Worm (Caenorhabditis elegans): ENCODE data around the gene ttr-51.

DNA sequence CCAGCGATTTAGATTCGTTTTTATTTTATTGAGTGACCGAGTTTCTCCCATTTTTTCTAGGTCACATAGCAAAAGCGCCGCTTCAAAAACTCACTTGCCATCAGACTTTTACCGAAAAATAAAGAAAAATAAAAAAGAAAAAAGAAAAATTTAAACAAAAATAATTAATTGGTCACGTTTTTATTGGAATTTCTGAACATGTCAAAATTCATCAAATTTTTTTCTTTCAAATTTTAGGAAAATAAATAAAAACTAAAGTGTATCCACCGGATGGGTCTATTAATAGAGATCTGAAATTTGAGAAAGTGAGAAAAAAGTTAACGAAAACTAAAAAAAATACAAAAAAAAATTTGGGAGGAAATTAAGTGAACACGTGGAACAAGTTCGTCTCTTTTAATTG, 42.5 kb downstream of the ttr-51 start, which contains the start of gene C48D1.9:
- no peak for TF ChIP-seq ceh-9 (tag; optimal IDR thresholded peaks at IDR 0.05)
- TF ChIP-seq hlh-30 (tag; optimal IDR thresholded peaks at IDR 0.05; ENCODE audit: insufficient read depth), result no peak
- TF ChIP-seq unc-86 (tag; optimal IDR thresholded peaks at IDR 0.05), result no peak
- TF ChIP-seq dve-1 (tag; optimal IDR thresholded peaks at IDR 0.05), result no peak
- TF ChIP-seq nfya-1 (tag; optimal IDR thresholded peaks at IDR 0.05), result no peak
- TF ChIP-seq nhr-11 (tag; optimal IDR thresholded peaks at IDR 0.05), result no peak
- no peak for TF ChIP-seq C38D4.7 (GFP tag; optimal IDR thresholded peaks at IDR 0.05)
- no peak for TF ChIP-seq madf-2 (tag; optimal IDR thresholded peaks at IDR 0.05)
- no peak for TF ChIP-seq hlh-15 (tag; optimal IDR thresholded peaks at IDR 0.05)
- no peak for TF ChIP-seq pha-2 (tag; optimal IDR thresholded peaks at IDR 0.05)
- no peak for TF ChIP-seq pha-4 (tag; optimal IDR thresholded peaks at IDR 0.05)
- no peak for TF ChIP-seq pag-3 (tag; optimal IDR thresholded peaks at IDR 0.05; ENCODE audit: borderline replicate concordance)
- no peak for TF ChIP-seq ama-1 (optimal IDR thresholded peaks at IDR 0.05)
